Fruit fly (Drosophila melanogaster) whole organism, pupa: ENCODE measurements around the gene CG14717.

Source experiments
- CG10348 ChIP-seq: fragments of 200-800 bp; sonication (Bioruptor generic); IDR thresholded peaks from 2 replicates; pipeline ENCODE4 v1.3.6; 2022; ENCODE audit warnings: missing biosample characterization, missing genetic modification characterization
- CG12605 ChIP-seq: fragments of 200-800 bp; sonication (Bioruptor generic); IDR thresholded peaks from 2 replicates; pipeline ENCODE4 v1.3.6; 2022; ENCODE audit warnings: missing biosample characterization, missing genetic modification characterization
- CG13204 ChIP-seq: fragments of 200-800 bp; sonication (Bioruptor generic); optimal IDR thresholded peaks from 2 replicates; lab custom pipeline; 2018; ENCODE audit warnings: missing biosample characterization, mild to moderate bottlenecking, missing genetic modification characterization, moderate library complexity
- CG14655 ChIP-seq: fragments of 200-800 bp; sonication (Bioruptor generic); optimal IDR thresholded peaks from 3 replicates; lab custom pipeline; 2017; ENCODE audit warnings: mild to moderate bottlenecking, missing biosample characterization, missing genetic modification reagents, missing genetic modification characterization
- CG15710 ChIP-seq: fragments of 200-800 bp; sonication (Bioruptor generic); optimal IDR thresholded peaks from 2 replicates; lab custom pipeline; 2018; ENCODE audit warnings: missing biosample characterization, mild to moderate bottlenecking, missing genetic modification characterization, moderate library complexity
- CG17806 ChIP-seq: fragments of 200-800 bp; sonication (Bioruptor generic); optimal IDR thresholded peaks from 2 replicates; lab custom pipeline; 2018; ENCODE audit warnings: missing biosample characterization, mild to moderate bottlenecking, missing genetic modification characterization, moderate library complexity
- CG32121 ChIP-seq: fragments of 200-800 bp; sonication (Bioruptor generic); IDR thresholded peaks from 2 replicates; pipeline ENCODE4 v1.3.6; 2022; ENCODE audit warnings: missing biosample characterization, missing genetic modification characterization
- CG34367 ChIP-seq: fragments of 200-800 bp; sonication (Bioruptor generic); optimal IDR thresholded peaks from 2 replicates; lab custom pipeline; 2018; ENCODE audit warnings: missing biosample characterization, mild to moderate bottlenecking, missing genetic modification characterization
- CG4496 ChIP-seq: fragments of 200-800 bp; sonication (Bioruptor generic); IDR thresholded peaks from 3 replicates; pipeline ENCODE4 v1.3.6; 2022; ENCODE audit warnings: missing biosample characterization, missing genetic modification characterization
- CG8159 ChIP-seq: fragments of 200-800 bp; sonication (Bioruptor generic); optimal IDR thresholded peaks from 3 replicates; lab custom pipeline; 2018; ENCODE audit warnings: missing biosample characterization, mild to moderate bottlenecking, missing genetic modification characterization, moderate library complexity
- CG8301 ChIP-seq: fragments of 200-800 bp; sonication (Bioruptor generic); optimal IDR thresholded peaks from 2 replicates; lab custom pipeline; 2018; ENCODE audit warnings: missing biosample characterization, mild to moderate bottlenecking, missing genetic modification characterization
- CG9948 ChIP-seq: fragments of 200-800 bp; sonication (Bioruptor generic); optimal IDR thresholded peaks from 2 replicates; lab custom pipeline; 2018; ENCODE audit warnings: missing biosample characterization, mild to moderate bottlenecking, missing genetic modification characterization, moderate library complexity
- D1 ChIP-seq: fragments of 200-800 bp; sonication (Bioruptor generic); optimal IDR thresholded peaks from 2 replicates; lab custom pipeline; 2018; ENCODE audit warnings: missing biosample characterization, mild to moderate bottlenecking, missing genetic modification characterization, moderate library complexity
- EcR ChIP-seq: fragments of 200-800 bp; sonication (Bioruptor generic); optimal IDR thresholded peaks from 3 replicates; lab custom pipeline; 2019; ENCODE audit warnings: missing biosample characterization, missing genetic modification characterization, mild to moderate bottlenecking, moderate library complexity, missing genetic modification reagents
- Ets98B ChIP-seq: fragments of 200-800 bp; sonication (Bioruptor generic); IDR thresholded peaks from 2 replicates; pipeline ENCODE4 v1.3.6; 2022; ENCODE audit warnings: missing biosample characterization, missing genetic modification characterization
- Pif1A ChIP-seq: fragments of 200-800 bp; sonication (Bioruptor generic); optimal IDR thresholded peaks from 3 replicates; lab custom pipeline; 2016; ENCODE audit warnings: missing biosample characterization, missing genetic modification characterization
- Pif1B ChIP-seq: fragments of 200-800 bp; sonication (Bioruptor generic); optimal IDR thresholded peaks from 3 replicates; lab custom pipeline; 2016; ENCODE audit warnings: missing biosample characterization, missing genetic modification characterization
- Snoo ChIP-seq: fragments of 200-800 bp; sonication (Bioruptor generic); optimal IDR thresholded peaks from 3 replicates; lab custom pipeline; 2017; ENCODE audit warnings: missing biosample characterization, mild to moderate bottlenecking, missing genetic modification characterization, inconsistent platforms
- fd96Ca ChIP-seq: fragments of 200-800 bp; sonication (Bioruptor generic); IDR thresholded peaks from 3 replicates; pipeline ENCODE4 v1.3.6; 2022; ENCODE audit warnings: missing biosample characterization, missing genetic modification characterization
- gl ChIP-seq: fragments of 200-800 bp; sonication (Bioruptor generic); optimal IDR thresholded peaks from 2 replicates; lab custom pipeline; 2018; ENCODE audit warnings: missing biosample characterization, mild to moderate bottlenecking, missing genetic modification characterization
- rn ChIP-seq: fragments of 200-800 bp; sonication (Bioruptor generic); IDR thresholded peaks from 2 replicates; pipeline ENCODE4 v1.3.6; 2022; ENCODE audit warnings: missing biosample characterization, missing genetic modification characterization

Gene CG14717

DNA sequence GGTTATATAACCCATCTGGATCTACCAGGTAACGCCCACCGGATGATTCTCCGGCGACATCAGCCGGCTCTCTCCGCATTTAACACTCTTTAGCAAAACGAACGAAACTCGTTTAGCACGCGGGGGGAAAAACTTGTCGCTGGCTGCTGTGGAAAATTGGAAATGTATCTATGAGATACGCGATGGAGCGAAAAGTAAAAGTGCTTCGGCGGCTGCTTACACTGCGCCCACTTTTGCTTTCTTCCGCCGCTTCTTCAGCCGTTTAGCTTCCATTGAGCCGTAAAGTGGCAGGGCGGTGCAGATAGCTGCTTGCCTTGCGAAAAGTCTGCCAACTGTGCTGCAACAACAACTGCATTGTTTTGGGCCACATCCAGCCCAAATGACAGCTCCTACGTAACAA lies 35.1 kb upstream of the CG14717 start:
- no peak for TF ChIP-seq CG10348 (GFP tag; lab: Robert Waterston, UW)
- no peak for TF ChIP-seq EcR (GFP tag; lab: Kevin White, UChicago)
- TF ChIP-seq CG4496 (GFP tag; lab: Robert Waterston, UW): no peak; the same call in 2 of the 3 replicates
- no peak for TF ChIP-seq CG9948 (tag; lab: Kevin White, UChicago)
- TF ChIP-seq CG14655 (GFP tag; lab: Kevin White, UChicago): peak; percentile 36
- TF ChIP-seq CG15710 (tag; lab: Kevin White, UChicago): no peak
- no peak for TF ChIP-seq CG12605 (GFP tag; lab: Robert Waterston, UW)
- no peak for TF ChIP-seq gl
- no peak for TF ChIP-seq rn (GFP tag; lab: Robert Waterston, UW)
- no peak for TF ChIP-seq Ets98B (GFP tag; lab: Robert Waterston, UW)
- TF ChIP-seq Pif1A (GFP tag; lab: Kevin White, UChicago): no peak
- no peak for TF ChIP-seq CG8159 (tag; lab: Kevin White, UChicago)
- no peak for TF ChIP-seq CG32121 (GFP tag; lab: Robert Waterston, UW)
- no peak for TF ChIP-seq Pif1B
- TF ChIP-seq fd96Ca (GFP tag; lab: Robert Waterston, UW): peak; percentile 14; the same call in 1 of the 3 replicates
- peak; percentile 32 for TF ChIP-seq CG8301
- no peak for TF ChIP-seq D1 (tag; lab: Kevin White, UChicago)
- TF ChIP-seq CG13204 (GFP tag; lab: Kevin White, UChicago): no peak
- no peak for TF ChIP-seq Snoo
- no peak for TF ChIP-seq CG17806 (tag; lab: Kevin White, UChicago)
- TF ChIP-seq CG34367: no peak

DNA sequence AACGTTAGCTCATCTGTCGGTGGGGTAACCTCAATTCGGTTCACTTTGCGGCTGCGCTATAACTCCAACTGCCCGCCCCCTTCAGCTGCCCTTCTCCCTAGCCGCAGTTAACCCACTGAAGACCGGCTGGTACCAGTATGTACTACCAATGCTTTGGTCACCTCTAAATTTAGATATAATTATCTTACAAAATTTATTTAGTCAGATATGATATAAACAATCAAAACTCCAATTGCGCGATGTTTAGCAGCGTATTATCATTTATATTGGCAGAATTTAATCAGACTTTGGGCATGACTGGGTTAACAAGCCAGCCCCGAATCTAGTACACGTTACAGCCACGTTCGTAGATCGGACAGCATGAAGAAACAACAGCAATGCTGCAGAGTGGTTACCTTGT lies 34.6 kb upstream of the CG14717 start:
- TF ChIP-seq Ets98B (GFP tag; lab: Robert Waterston, UW) (peak; percentile 75), CG14655 (GFP tag; lab: Kevin White, UChicago) (peak; percentile 62), EcR (GFP tag; lab: Kevin White, UChicago) (no peak), D1 (tag; lab: Kevin White, UChicago) (no peak), Pif1B (peak; percentile 44), CG15710 (tag; lab: Kevin White, UChicago) (peak; percentile 64), CG4496 (GFP tag; lab: Robert Waterston, UW) (peak; percentile 74), CG9948 (tag; lab: Kevin White, UChicago) (peak; percentile 67), CG10348 (GFP tag; lab: Robert Waterston, UW) (no peak), rn (GFP tag; lab: Robert Waterston, UW) (no peak; the same call in 1 of the 2 replicates), CG13204 (GFP tag; lab: Kevin White, UChicago) (peak; percentile 18), Pif1A (GFP tag; lab: Kevin White, UChicago) (peak; percentile 64), fd96Ca (GFP tag; lab: Robert Waterston, UW) (peak; percentile 76; the same call in 2 of the 3 replicates), CG8159 (tag; lab: Kevin White, UChicago) (peak; percentile 57), gl (peak; percentile 40), Snoo (no peak), CG34367 (peak; percentile 47), CG32121 (GFP tag; lab: Robert Waterston, UW) (peak; percentile 79), CG17806 (tag; lab: Kevin White, UChicago) (peak; percentile 65), CG12605 (GFP tag; lab: Robert Waterston, UW) (peak; percentile 38; the same call in 1 of the 2 replicates), CG8301 (peak; percentile 54)

DNA sequence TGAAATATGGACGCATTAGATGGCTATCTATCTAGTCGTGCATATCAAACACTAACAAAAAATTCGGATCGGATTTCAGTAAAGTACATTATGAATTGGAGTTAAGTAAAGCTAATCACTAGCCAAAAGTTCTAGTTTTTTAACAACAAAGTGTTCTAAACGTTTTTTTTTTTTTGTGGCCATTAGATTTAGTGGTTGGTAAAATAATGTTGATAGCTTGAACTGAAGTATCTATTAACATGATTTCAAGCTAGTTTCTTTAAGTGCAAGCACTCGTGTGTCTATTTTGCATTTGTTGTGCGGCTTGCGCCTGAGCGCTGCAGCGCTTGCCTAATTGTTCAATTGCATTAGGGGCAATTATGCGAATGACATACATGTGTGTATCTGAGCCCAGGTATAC lies 33.7 kb upstream of the CG14717 start:
- no peak for TF ChIP-seq rn (GFP tag; lab: Robert Waterston, UW)
- no peak for TF ChIP-seq Pif1B
- no peak for TF ChIP-seq CG14655 (GFP tag; lab: Kevin White, UChicago)
- TF ChIP-seq Snoo: no peak
- peak; percentile 62 for TF ChIP-seq CG32121 (GFP tag; lab: Robert Waterston, UW)
- no peak for TF ChIP-seq CG17806 (tag; lab: Kevin White, UChicago)
- no peak for TF ChIP-seq EcR (GFP tag; lab: Kevin White, UChicago)
- TF ChIP-seq Pif1A (GFP tag; lab: Kevin White, UChicago): no peak
- no peak for TF ChIP-seq fd96Ca (GFP tag; lab: Robert Waterston, UW)
- no peak for TF ChIP-seq CG9948 (tag; lab: Kevin White, UChicago)
- no peak for TF ChIP-seq CG8159 (tag; lab: Kevin White, UChicago)
- no peak for TF ChIP-seq CG34367
- no peak for TF ChIP-seq CG8301
- peak; percentile 30; the same call in 1 of the 2 replicates for TF ChIP-seq Ets98B (GFP tag; lab: Robert Waterston, UW)

DNA sequence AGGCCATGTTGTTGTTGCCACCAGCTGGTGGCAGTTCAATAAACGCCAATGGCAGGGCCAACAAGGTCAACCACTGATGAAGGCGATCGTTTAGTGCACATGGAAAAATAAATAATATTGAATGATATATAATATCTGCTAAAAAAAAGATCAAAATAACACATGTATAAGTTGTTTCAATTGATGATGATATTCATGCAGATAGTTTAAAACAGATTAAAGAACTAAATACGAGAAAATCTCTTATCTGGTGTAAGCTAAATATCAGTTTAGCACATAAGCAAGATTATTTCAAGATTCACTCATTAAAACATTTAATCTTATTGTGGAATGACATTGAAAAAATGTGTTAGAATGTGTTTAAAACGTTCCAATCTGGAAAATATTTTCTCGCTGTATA lies 32.9 kb upstream of the CG14717 start:
- TF ChIP-seq EcR (GFP tag; lab: Kevin White, UChicago) (peak; percentile 63), CG10348 (GFP tag; lab: Robert Waterston, UW) (no peak), Ets98B (GFP tag; lab: Robert Waterston, UW) (no peak), CG15710 (tag; lab: Kevin White, UChicago) (peak; percentile 27), CG32121 (GFP tag; lab: Robert Waterston, UW) (no peak), CG9948 (tag; lab: Kevin White, UChicago) (peak; percentile 30), CG8159 (tag; lab: Kevin White, UChicago) (peak; percentile 44), CG17806 (tag; lab: Kevin White, UChicago) (peak; percentile 3)

DNA sequence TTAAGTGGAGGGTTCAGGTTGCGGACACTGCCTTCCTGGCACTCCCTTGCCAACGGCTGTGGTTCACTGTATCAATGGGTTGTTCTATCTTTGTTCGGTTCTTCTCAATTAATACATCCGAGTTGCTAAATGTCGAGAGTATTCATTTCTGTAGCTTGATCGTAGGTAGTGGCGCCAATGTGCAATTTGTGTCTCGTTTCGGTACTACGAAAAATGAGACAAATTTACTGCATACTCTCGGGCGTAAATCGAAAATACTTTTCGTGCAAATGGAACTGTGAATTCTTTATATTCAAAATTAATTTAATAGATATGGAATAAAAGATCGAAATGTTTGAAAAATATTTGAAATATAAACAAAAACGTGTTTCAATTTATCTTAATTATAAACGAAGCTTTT lies 30.8 kb upstream of the CG14717 start:
- TF ChIP-seq fd96Ca (GFP tag; lab: Robert Waterston, UW): no peak
- peak; percentile 38 for TF ChIP-seq D1 (tag; lab: Kevin White, UChicago)
- no peak for TF ChIP-seq CG8159 (tag; lab: Kevin White, UChicago)
- TF ChIP-seq CG32121 (GFP tag; lab: Robert Waterston, UW): 0 out of 2 replicates have a peak, but pooled peaks have one; percentile 2
